Worm (Caenorhabditis elegans): ENCODE results near the gene sfxn-5.
A peak's percentile ranks its signal among the peaks of the same experiment; 100 is the strongest.

sfxn-5 gene

DNA sequence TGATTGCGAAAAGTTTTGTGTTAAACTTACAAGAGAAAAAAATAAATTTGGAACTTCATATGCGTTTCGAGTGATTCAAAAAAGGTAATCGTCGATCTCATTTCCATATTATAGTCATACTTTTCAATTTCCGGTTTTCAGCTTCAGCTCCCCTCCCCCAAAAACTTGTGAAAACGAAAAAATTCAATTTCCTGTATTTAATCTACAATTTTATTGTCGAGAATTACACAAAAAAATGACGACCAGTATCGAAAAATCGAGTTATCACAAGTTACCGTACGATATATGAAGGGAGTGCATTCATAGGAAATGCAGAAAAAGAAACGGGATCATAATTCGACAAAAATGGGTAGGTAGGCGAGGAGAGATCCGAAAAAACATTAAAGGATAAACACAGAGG lies 7.2 kb upstream of the sfxn-5 start, which contains the start of gene lron-4:
lron-4 (minus strand) TSS at position 101 of the 400 bp plus-strand sequence.
- TF ChIP-seq ets-7 (tag; optimal IDR thresholded peaks at IDR 0.05) = no peak
- TF ChIP-seq scrt-1 (GFP tag; IDR thresholded peaks at IDR 0.05) = no peak

- peak; percentile 80 for TF ChIP-seq tra-4 (tag; optimal IDR thresholded peaks at IDR 0.05)
- TF ChIP-seq ceh-13 (GFP tag; optimal IDR thresholded peaks at IDR 0.05) = peak; percentile 91
- peak; percentile 88 for TF ChIP-seq hnd-1 (tag; optimal IDR thresholded peaks at IDR 0.05)
- TF ChIP-seq scrt-1 (GFP tag; IDR thresholded peaks at IDR 0.05) = peak; percentile 94
- no peak for TF ChIP-seq ama-1 (optimal IDR thresholded peaks at IDR 0.05)
- TF ChIP-seq ets-7 (tag; optimal IDR thresholded peaks at IDR 0.05) = peak; percentile 92
- peak; percentile 90 for TF ChIP-seq tbx-37 (GFP tag; conservative IDR thresholded peaks at IDR 0.05)
- TF ChIP-seq pes-1 (GFP tag; IDR thresholded peaks at IDR 0.05) = no peak; the same call in 1 of the 2 replicates
- TF ChIP-seq sea-1 (GFP tag; conservative IDR thresholded peaks at IDR 0.05) = peak; percentile 96
- peak; percentile 96 for TF ChIP-seq flt-1 (GFP tag; IDR thresholded peaks at IDR 0.05)
- TF ChIP-seq aly-1 (tag; optimal IDR thresholded peaks at IDR 0.05) = peak; percentile 94
- peak; percentile 94 for TF ChIP-seq ceh-36 (tag; optimal IDR thresholded peaks at IDR 0.05)
- peak; percentile 92 for TF ChIP-seq B0310.2 (tag; optimal IDR thresholded peaks at IDR 0.05)
- TF ChIP-seq tbx-11 (GFP tag; IDR thresholded peaks at IDR 0.05) = peak; percentile 95
- peak; percentile 79 for TF ChIP-seq hmbx-1 (tag; optimal IDR thresholded peaks at IDR 0.05)
- TF ChIP-seq F13C5.2 (tag; optimal IDR thresholded peaks at IDR 0.05) = peak; percentile 92
- peak; percentile 98 for TF ChIP-seq hmg-4 (GFP tag; optimal IDR thresholded peaks at IDR 0.05)
These were observed 2.3 kb upstream of the sfxn-5 start, which contains the start of the genes chst-1 and C41C4.9 for ce11 chrII:8106921-8107695. chst-1 (minus strand) TSS chrII:8106971. C41C4.9 (plus strand) TSS chrII:8107645.

DNA sequence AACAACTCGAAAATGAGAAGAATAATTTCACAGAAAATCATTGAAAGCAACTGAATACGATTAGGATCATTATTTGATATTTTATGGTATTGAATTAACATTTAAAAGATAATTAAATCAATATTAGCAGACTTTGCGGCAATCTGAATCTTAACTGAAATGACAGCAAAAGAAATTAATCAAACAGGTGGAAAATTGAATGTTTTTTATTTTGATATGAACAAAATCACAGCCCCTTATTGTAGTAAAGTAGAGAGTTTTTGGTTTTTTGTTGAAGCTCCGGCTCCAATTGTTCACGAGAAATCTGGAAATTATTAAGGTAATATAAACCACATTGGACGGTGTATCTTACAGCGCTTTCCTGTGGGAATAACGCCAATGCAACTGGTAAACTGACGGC lies 2.8 kb downstream of the sfxn-5 start, which contains the start of gene sre-2:
sre-2 (minus strand) TSS at position 101 of the 400 bp plus-strand sequence.
- TF ChIP-seq ama-1 (optimal IDR thresholded peaks at IDR 0.05) = no peak
- TF ChIP-seq sea-1 (GFP tag; conservative IDR thresholded peaks at IDR 0.05) = no peak
- TF ChIP-seq ets-7 (tag; optimal IDR thresholded peaks at IDR 0.05) = no peak
- no peak for TF ChIP-seq B0310.2 (tag; optimal IDR thresholded peaks at IDR 0.05)
- TF ChIP-seq tra-4 (tag; optimal IDR thresholded peaks at IDR 0.05) = no peak
- no peak for TF ChIP-seq hnd-1 (tag; optimal IDR thresholded peaks at IDR 0.05)
- TF ChIP-seq flt-1 (GFP tag; IDR thresholded peaks at IDR 0.05) = no peak
- no peak for TF ChIP-seq scrt-1 (GFP tag; IDR thresholded peaks at IDR 0.05)
- TF ChIP-seq tbx-37 (GFP tag; conservative IDR thresholded peaks at IDR 0.05) = no peak
- TF ChIP-seq pes-1 (GFP tag; IDR thresholded peaks at IDR 0.05) = no peak
- TF ChIP-seq hmg-4 (GFP tag; optimal IDR thresholded peaks at IDR 0.05) = no peak
- TF ChIP-seq hmbx-1 (tag; optimal IDR thresholded peaks at IDR 0.05) = no peak
- TF ChIP-seq F13C5.2 (tag; optimal IDR thresholded peaks at IDR 0.05) = no peak

- TF ChIP-seq tbx-11 (GFP tag; IDR thresholded peaks at IDR 0.05) (no peak), F13C5.2 (tag; optimal IDR thresholded peaks at IDR 0.05) (no peak), hmbx-1 (tag; optimal IDR thresholded peaks at IDR 0.05) (no peak), ceh-36 (tag; optimal IDR thresholded peaks at IDR 0.05) (no peak), ceh-13 (GFP tag; optimal IDR thresholded peaks at IDR 0.05) (no peak), tra-4 (tag; optimal IDR thresholded peaks at IDR 0.05) (no peak), ama-1 (optimal IDR thresholded peaks at IDR 0.05) (no peak), scrt-1 (GFP tag; IDR thresholded peaks at IDR 0.05) (no peak), ets-7 (tag; optimal IDR thresholded peaks at IDR 0.05) (no peak), tbx-37 (GFP tag; conservative IDR thresholded peaks at IDR 0.05) (no peak), hnd-1 (tag; optimal IDR thresholded peaks at IDR 0.05) (no peak), B0310.2 (tag; optimal IDR thresholded peaks at IDR 0.05) (no peak), sea-1 (GFP tag; conservative IDR thresholded peaks at IDR 0.05) (no peak), hmg-4 (GFP tag; optimal IDR thresholded peaks at IDR 0.05) (no peak), pes-1 (GFP tag; IDR thresholded peaks at IDR 0.05) (no peak), flt-1 (GFP tag; IDR thresholded peaks at IDR 0.05) (no peak), aly-1 (tag; optimal IDR thresholded peaks at IDR 0.05) (no peak)
These were observed 5.6 kb downstream of the sfxn-5 start for ce11 chrII:8099212-8099784.

DNA sequence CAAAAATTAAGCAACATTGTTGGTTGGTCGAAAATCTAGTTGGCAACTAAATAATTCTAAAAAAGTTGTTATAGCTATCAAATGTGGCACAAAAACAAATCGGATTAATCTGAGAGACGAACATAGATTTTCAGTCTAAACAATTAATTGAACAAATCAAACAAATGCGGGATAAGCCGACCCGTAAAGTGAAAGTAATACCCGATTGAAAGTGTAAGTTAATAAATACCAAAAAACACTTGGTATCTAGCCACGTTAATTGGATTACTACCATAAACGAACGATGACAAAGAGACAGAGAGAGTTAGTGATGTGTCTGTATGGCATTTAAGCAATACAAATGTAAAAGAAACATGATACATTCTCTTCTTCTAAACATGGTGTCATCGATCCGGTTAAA lies 10.9 kb downstream of the sfxn-5 start:
- TF ChIP-seq scrt-1 (GFP tag; IDR thresholded peaks at IDR 0.05) = no peak
- no peak for TF ChIP-seq ets-7 (tag; optimal IDR thresholded peaks at IDR 0.05)
- no peak for TF ChIP-seq sea-1 (GFP tag; conservative IDR thresholded peaks at IDR 0.05)
- TF ChIP-seq aly-1 (tag; optimal IDR thresholded peaks at IDR 0.05) = no peak
- no peak for TF ChIP-seq hnd-1 (tag; optimal IDR thresholded peaks at IDR 0.05)
- TF ChIP-seq pes-1 (GFP tag; IDR thresholded peaks at IDR 0.05) = no peak
- TF ChIP-seq hmbx-1 (tag; optimal IDR thresholded peaks at IDR 0.05) = no peak
- TF ChIP-seq F13C5.2 (tag; optimal IDR thresholded peaks at IDR 0.05) = no peak
- TF ChIP-seq ceh-13 (GFP tag; optimal IDR thresholded peaks at IDR 0.05) = no peak
- no peak for TF ChIP-seq tbx-11 (GFP tag; IDR thresholded peaks at IDR 0.05)
- TF ChIP-seq flt-1 (GFP tag; IDR thresholded peaks at IDR 0.05) = no peak
- TF ChIP-seq B0310.2 (tag; optimal IDR thresholded peaks at IDR 0.05) = no peak
- TF ChIP-seq tra-4 (tag; optimal IDR thresholded peaks at IDR 0.05) = no peak

ce11 chrII:8093283-8093682 lies 11.6 kb downstream of the sfxn-5 start:
- TF ChIP-seq tra-4 (tag; optimal IDR thresholded peaks at IDR 0.05) = no peak
- TF ChIP-seq F13C5.2 (tag; optimal IDR thresholded peaks at IDR 0.05) = no peak
- no peak for TF ChIP-seq hnd-1 (tag; optimal IDR thresholded peaks at IDR 0.05)
- no peak for TF ChIP-seq B0310.2 (tag; optimal IDR thresholded peaks at IDR 0.05)
- TF ChIP-seq scrt-1 (GFP tag; IDR thresholded peaks at IDR 0.05) = no peak
- TF ChIP-seq sea-1 (GFP tag; conservative IDR thresholded peaks at IDR 0.05) = no peak
- TF ChIP-seq hmg-4 (GFP tag; optimal IDR thresholded peaks at IDR 0.05) = no peak
- TF ChIP-seq pes-1 (GFP tag; IDR thresholded peaks at IDR 0.05) = no peak
- TF ChIP-seq tbx-11 (GFP tag; IDR thresholded peaks at IDR 0.05) = no peak
- no peak for TF ChIP-seq ama-1 (optimal IDR thresholded peaks at IDR 0.05)
- no peak for TF ChIP-seq ets-7 (tag; optimal IDR thresholded peaks at IDR 0.05)

DNA sequence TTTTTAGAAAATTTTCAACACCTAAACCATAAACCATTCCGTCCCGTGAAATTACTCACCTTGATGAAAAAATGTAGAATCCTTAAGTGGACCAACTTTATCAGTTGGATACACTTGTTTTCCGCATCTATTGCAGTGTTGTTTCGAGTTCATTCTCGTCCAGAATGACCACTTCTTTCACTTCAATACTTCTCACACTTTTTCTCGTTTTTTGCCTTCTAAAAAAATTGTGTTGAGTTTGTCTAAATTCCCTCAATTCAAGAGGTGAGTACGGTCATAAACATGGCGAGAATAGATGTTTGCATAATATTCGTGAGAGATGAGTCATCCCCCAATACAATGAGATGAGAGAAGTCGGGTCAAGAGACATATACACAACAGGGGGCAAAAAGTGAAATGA lies 12.3 kb downstream of the sfxn-5 start, which contains the start of gene ltd-1:
ltd-1 (minus strand) TSS at position 218 of the 400 bp plus-strand sequence.
- no peak for TF ChIP-seq F13C5.2 (tag; optimal IDR thresholded peaks at IDR 0.05)
- TF ChIP-seq sea-1 (GFP tag; conservative IDR thresholded peaks at IDR 0.05) = no peak
- no peak for TF ChIP-seq pes-1 (GFP tag; IDR thresholded peaks at IDR 0.05)
- no peak for TF ChIP-seq tbx-37 (GFP tag; conservative IDR thresholded peaks at IDR 0.05)
- TF ChIP-seq ceh-13 (GFP tag; optimal IDR thresholded peaks at IDR 0.05) = no peak
- TF ChIP-seq hmg-4 (GFP tag; optimal IDR thresholded peaks at IDR 0.05) = no peak
- no peak for TF ChIP-seq hmbx-1 (tag; optimal IDR thresholded peaks at IDR 0.05)
- TF ChIP-seq tra-4 (tag; optimal IDR thresholded peaks at IDR 0.05) = no peak

All from whole organism, early embryonic.